Worm (Caenorhabditis elegans) whole organism, L4 larva: ENCODE results near the gene fbxa-116.

Experiments
- D1046.2 ChIP-seq: fragments of 200-800 bp; sonication (Bioruptor generic); IDR thresholded peaks from 2 replicates; pipeline ENCODE4 v1.3.6; 2022; ENCODE audit warnings: missing genetic modification characterization, missing compliant biosample characterization
- ZK337.2 ChIP-seq: fragments of 200-800 bp; sonication (Bioruptor generic); IDR thresholded peaks from 2 replicates; pipeline ENCODE4 v1.3.6; 2022; ENCODE audit warnings: missing genetic modification reagents, missing genetic modification characterization, missing compliant biosample characterization
- ama-1 ChIP-seq: fragments of 150-350 bp; optimal IDR thresholded peaks from 2 replicates; lab custom pipeline; 2014; ENCODE audit warnings: inconsistent platforms, mixed read lengths
- ceh-82 ChIP-seq: sonication (generic microtip); optimal IDR thresholded peaks from 2 replicates; lab custom pipeline; 2017; ENCODE audit warnings: missing biosample characterization, missing genetic modification characterization
- ces-1 ChIP-seq: fragments of 150-350 bp; sonication (generic microtip); optimal IDR thresholded peaks from 4 replicates; lab custom pipeline; 2014; ENCODE audit warnings: missing biosample characterization, missing genetic modification reagents, missing genetic modification characterization
- dpl-1 ChIP-seq: fragments of 150-350 bp; optimal IDR thresholded peaks from 2 replicates; lab custom pipeline; 2014; ENCODE audit warnings: missing biosample characterization, missing genetic modification reagents, missing genetic modification characterization
- duxl-1 ChIP-seq: sonication (generic microtip); optimal IDR thresholded peaks from 2 replicates; lab custom pipeline; 2016; ENCODE audit warnings: mild to moderate bottlenecking, missing genetic modification characterization, moderate library complexity, missing compliant biosample characterization; ENCODE audit not compliant: poor library complexity
- lin-39 ChIP-seq: fragments of 150-350 bp; optimal IDR thresholded peaks from 2 replicates; lab custom pipeline; 2014; ENCODE audit warnings: missing biosample characterization, missing genetic modification reagents, missing genetic modification characterization
- mdl-1 ChIP-seq, 2 experiments: fragments of 150-350 bp in 1 of 2; sonication (generic microtip) in 1 of 2; optimal IDR thresholded peaks; 2 replicates each; lab custom pipeline; 2014 to 2017; ENCODE audit warnings: missing biosample characterization in 2 of 2, missing genetic modification characterization in 2 of 2
- skn-1 ChIP-seq: fragments of 150-350 bp; optimal IDR thresholded peaks from 2 replicates; lab custom pipeline; 2014; ENCODE audit warnings: missing biosample characterization, missing genetic modification characterization
- tag-97 ChIP-seq: fragments of 200-800 bp; sonication (Bioruptor generic); IDR thresholded peaks from 2 replicates; pipeline ENCODE4 v1.3.6; 2022; ENCODE audit warnings: missing genetic modification characterization, missing compliant biosample characterization
- unc-39 ChIP-seq: sonication (generic microtip); optimal IDR thresholded peaks from 2 replicates; lab custom pipeline; 2017; ENCODE audit warnings: missing biosample characterization, missing genetic modification characterization
- unc-62 ChIP-seq, 3 experiments: fragments of 150-350 bp in 1 of 3; sonication (generic microtip); optimal IDR thresholded peaks in 2 of 3; peaks in 1 of 3; 1 replicate in 1 of 3; 2 replicates in 2 of 3; lab custom pipeline; 2014 to 2017; ENCODE audit warnings: missing biosample characterization in 3 of 3, missing genetic modification characterization in 3 of 3, missing genetic modification reagents in 3 of 3, missing genotype in 1 of 3
- zag-1 ChIP-seq: fragments of 150-350 bp; optimal IDR thresholded peaks from 2 replicates; lab custom pipeline; 2014; ENCODE audit warnings: missing biosample characterization, missing genetic modification characterization

DNA sequence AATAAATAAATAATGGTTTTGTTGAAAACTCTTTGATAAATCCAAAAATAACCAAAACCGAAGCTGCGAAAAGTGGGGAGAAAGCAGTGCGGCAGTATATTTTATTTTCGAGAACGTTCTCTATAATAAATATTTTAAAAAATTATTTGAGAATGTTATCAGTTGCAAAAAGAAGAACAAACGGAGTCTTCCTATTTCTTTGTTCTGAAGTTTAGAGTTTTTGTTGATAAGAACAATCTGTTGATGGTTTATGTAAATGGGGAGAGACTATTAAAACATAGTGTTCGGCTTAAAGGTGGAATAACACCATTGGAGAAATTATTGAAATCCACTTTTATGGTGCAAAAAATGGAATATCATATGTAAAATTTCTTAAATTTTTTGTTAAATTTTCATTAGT lies 24.4 kb upstream of the fbxa-116 start:
- no peak for TF ChIP-seq skn-1 (tag; lab: Kevin White, UChicago)
- no peak for TF ChIP-seq unc-39 (tag; lab: Kevin White, UChicago)
- no peak for TF ChIP-seq ces-1 (GFP tag; lab: Kevin White, UChicago)
- no peak for TF ChIP-seq zag-1 (tag; lab: Kevin White, UChicago)
- TF ChIP-seq ceh-82 (tag; lab: Kevin White, UChicago) = no peak
- no peak for TF ChIP-seq duxl-1 (tag; lab: Kevin White, UChicago)
- TF ChIP-seq tag-97 (GFP tag; lab: Robert Waterston, UW) = no peak
- no peak for TF ChIP-seq unc-62 (GFP tag; optimal IDR thresholded peaks at IDR 0.05 in 1 of 2; lab: Kevin White, UChicago)
- TF ChIP-seq unc-62 (tag; optimal IDR thresholded peaks at IDR 0.05; lab: Kevin White, UChicago) = no peak
- no peak for TF ChIP-seq ama-1 (lab: Kevin White, UChicago)
- no peak for TF ChIP-seq lin-39
- TF ChIP-seq ZK337.2 (GFP tag; lab: Robert Waterston, UW) = no peak
- TF ChIP-seq dpl-1 = no peak
- TF ChIP-seq D1046.2 (GFP tag; lab: Robert Waterston, UW) = no peak
- TF ChIP-seq mdl-1 (tag; optimal IDR thresholded peaks at IDR 0.05; lab: Kevin White, UChicago) = no peak
